Worm (Caenorhabditis elegans): ENCODE results near the gene R10D12.6.

R10D12.6 gene

ce11 chrV:13984828-13985227 lies 35.7 kb downstream of the R10D12.6 start, which contains the start of gene end-1:
TSS of gene end-1 (plus strand) at chrV:13985128.
- TF ChIP-seq lin-13 (GFP tag; optimal IDR thresholded peaks at IDR 0.05) (no peak), R02D3.7 (tag; optimal IDR thresholded peaks at IDR 0.05) (no peak)

- TF ChIP-seq egl-27 (tag; optimal IDR thresholded peaks at IDR 0.05) = no peak
- peak; percentile 71 for TF ChIP-seq fos-1 (tag; optimal IDR thresholded peaks at IDR 0.05)
- peak; percentile 32 for TF ChIP-seq crh-2 (tag; optimal IDR thresholded peaks at IDR 0.05)
Measured at ce11 chrV:13986823-13987222, 37.7 kb downstream of the R10D12.6 start.

ce11 chrV:13992485-13992884 lies 43.4 kb downstream of the R10D12.6 start, which contains the start of gene droe-4:
TSS of gene droe-4 (plus strand) at chrV:13992656.
- TF ChIP-seq C34F6.9 (tag; optimal IDR thresholded peaks at IDR 0.05) = no peak
- TF ChIP-seq elt-3 (tag; optimal IDR thresholded peaks at IDR 0.05) = no peak
- TF ChIP-seq mdl-1 (tag; optimal IDR thresholded peaks at IDR 0.05) = no peak

- TF ChIP-seq sma-3 (GFP tag; optimal IDR thresholded peaks at IDR 0.05) (no peak), nhr-21 (tag; optimal IDR thresholded peaks at IDR 0.05) (peak; percentile 59), F13H6.1 (tag; optimal IDR thresholded peaks at IDR 0.05) (no peak), gmeb-1 (tag; optimal IDR thresholded peaks at IDR 0.05) (no peak), crh-2 (tag; optimal IDR thresholded peaks at IDR 0.05) (no peak), R02D3.7 (tag; optimal IDR thresholded peaks at IDR 0.05) (no peak)
Measured at ce11 chrV:13993478-13993877, 44.4 kb downstream of the R10D12.6 start.

Measured in whole organism, L2 larva.